Fruit fly (Drosophila melanogaster): ENCODE results near the gene Tim9a.

DNA sequence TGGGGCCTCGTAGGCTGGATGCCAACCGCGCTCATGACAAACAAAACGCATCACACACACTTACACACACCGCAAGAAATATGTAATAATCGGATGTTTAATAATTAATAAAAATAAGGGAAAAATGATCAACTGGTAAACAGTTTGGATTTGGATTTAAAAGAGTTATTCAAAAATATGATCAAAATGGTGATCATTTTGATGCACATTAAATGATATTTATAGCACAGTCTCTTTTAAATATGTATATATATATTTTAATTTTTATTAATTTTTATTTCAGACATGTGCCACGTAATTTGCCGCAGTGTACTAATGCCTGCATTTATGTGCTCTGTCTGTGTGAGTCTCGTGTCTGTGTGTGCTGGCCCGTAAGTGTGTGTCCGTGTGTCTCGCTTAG, 39.7 kb upstream of the Tim9a start:
- no peak for TF ChIP-seq EcR (GFP tag; optimal IDR thresholded peaks at IDR 0.05)
- no peak for TF ChIP-seq CG4496 (GFP tag; IDR thresholded peaks at IDR 0.05)
- TF ChIP-seq Pif1A (GFP tag; optimal IDR thresholded peaks at IDR 0.05), result no peak
- TF ChIP-seq CG12605 (GFP tag; IDR thresholded peaks at IDR 0.05), result no peak
- TF ChIP-seq CG17806 (tag; optimal IDR thresholded peaks at IDR 0.05), result peak; percentile 62
- no peak for TF ChIP-seq gl (tag; optimal IDR thresholded peaks at IDR 0.05)
- no peak for TF ChIP-seq CG13204 (GFP tag; optimal IDR thresholded peaks at IDR 0.05)
- no peak for TF ChIP-seq Pif1B (GFP tag; optimal IDR thresholded peaks at IDR 0.05)

Measured in whole organism, pupa.